Worm (Caenorhabditis elegans): ENCODE data around the gene T24B8.4.
A peak's percentile ranks its signal among the peaks of the same experiment; 100 is the strongest.

DNA sequence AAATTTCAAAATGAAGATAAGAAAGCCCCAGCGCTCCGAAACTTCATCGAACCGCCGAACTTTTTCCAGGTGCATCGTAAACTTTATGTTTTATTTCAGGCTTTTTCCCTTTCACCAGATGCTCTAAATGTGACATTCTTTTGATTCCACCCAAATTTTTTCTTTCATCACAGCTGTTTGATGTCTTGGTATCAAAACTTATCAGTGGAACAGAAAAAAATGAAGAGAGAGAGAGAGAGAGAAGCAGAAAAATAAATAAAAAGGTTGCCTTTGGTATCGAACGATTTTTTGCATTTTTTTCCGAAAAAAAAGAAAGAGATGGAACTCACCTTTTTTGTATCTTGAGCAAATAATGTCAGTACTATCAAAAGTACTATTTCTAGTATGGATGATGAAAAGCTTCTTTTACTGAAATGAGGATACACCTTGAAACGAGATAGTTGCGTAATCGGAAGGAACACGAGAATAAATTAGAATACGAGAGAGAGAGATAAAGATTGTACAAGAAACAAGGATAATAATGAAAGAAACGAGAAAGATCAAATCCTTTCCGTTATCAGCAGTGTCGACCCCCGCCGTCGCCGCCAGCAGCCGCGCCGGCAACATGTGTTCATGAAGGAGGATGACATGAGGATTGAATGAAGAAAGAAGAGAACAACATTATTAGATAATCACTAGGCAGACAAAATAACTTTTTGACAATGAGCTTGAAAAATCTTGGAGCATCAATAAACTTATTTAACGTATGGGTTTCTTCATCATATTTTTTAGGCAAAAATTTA, 5.6 kb upstream of the T24B8.4 start:
- TF ChIP-seq lin-32 (GFP tag; optimal IDR thresholded peaks at IDR 0.05), result no peak
- no peak for TF ChIP-seq nhr-237 (tag; optimal IDR thresholded peaks at IDR 0.05)
- TF ChIP-seq hlh-1 (tag; optimal IDR thresholded peaks at IDR 0.05), result peak; percentile 79
- no peak for TF ChIP-seq pha-4 (tag; optimal IDR thresholded peaks at IDR 0.05)
- no peak for TF ChIP-seq elt-3 (tag; optimal IDR thresholded peaks at IDR 0.05)
- TF ChIP-seq mep-1 (tag; optimal IDR thresholded peaks at IDR 0.05), result no peak
- TF ChIP-seq blmp-1 (tag; optimal IDR thresholded peaks at IDR 0.05), result no peak
- TF ChIP-seq unc-39 (tag; optimal IDR thresholded peaks at IDR 0.05), result no peak
- no peak for TF ChIP-seq ztf-11 (tag; optimal IDR thresholded peaks at IDR 0.05)
- TF ChIP-seq nhr-28 (tag; optimal IDR thresholded peaks at IDR 0.05), result no peak
- peak; percentile 46 for TF ChIP-seq unc-62 (GFP tag; optimal IDR thresholded peaks at IDR 0.05)
- TF ChIP-seq snpc-4 (tag; optimal IDR thresholded peaks at IDR 0.05), result no peak
- no peak for TF ChIP-seq ces-1 (GFP tag; optimal IDR thresholded peaks at IDR 0.05)
- no peak for TF ChIP-seq lsy-2 (tag; optimal IDR thresholded peaks at IDR 0.05)

Data from whole organism, mixed stage, embryonic.